Fruit fly (Drosophila melanogaster): Measurements from ENCODE around the gene CG11537.

CG11537 gene

dm6 chr3L:3143383-3143962 is at the start of gene CG11537, which contains the start of gene Alg2 (continued):
- no peak for TF ChIP-seq zf30C (GFP tag; optimal IDR thresholded peaks at IDR 0.05)
- TF ChIP-seq CG4730 (GFP tag; IDR thresholded peaks at IDR 0.05) = no peak
- peak; percentile 70 for TF ChIP-seq CG11504 (tag; optimal IDR thresholded peaks at IDR 0.05)
- peak; percentile 46 for TF ChIP-seq Tbp (GFP tag; optimal IDR thresholded peaks at IDR 0.05)
- no peak for TF ChIP-seq jigr1 (GFP tag; IDR thresholded peaks at IDR 0.05)
- no peak for TF ChIP-seq tx (GFP tag; optimal IDR thresholded peaks at IDR 0.05)
- peak; percentile 26 for TF ChIP-seq CG30020 (tag; optimal IDR thresholded peaks at IDR 0.05)
- TF ChIP-seq CG8388 (GFP tag; optimal IDR thresholded peaks at IDR 0.05) = peak; percentile 17
- TF ChIP-seq CG8290 (GFP tag; optimal IDR thresholded peaks at IDR 0.05) = no peak
- peak in 1 of 2 experiments; percentile 33 for TF ChIP-seq CG8290 (tag; optimal IDR thresholded peaks at IDR 0.05)
- peak; percentile 27; the same call in 1 of the 3 replicates for TF ChIP-seq dysf (GFP tag; IDR thresholded peaks at IDR 0.05)
- no peak for TF ChIP-seq corto (GFP tag; optimal IDR thresholded peaks at IDR 0.05)
- no peak for TF ChIP-seq CG5953 (GFP tag; IDR thresholded peaks at IDR 0.05)
- peak; percentile 38 for TF ChIP-seq lilli (GFP tag; optimal IDR thresholded peaks at IDR 0.05)
- no peak for TF ChIP-seq Kr (GFP tag; optimal IDR thresholded peaks at IDR 0.05)
- peak; percentile 23; the same call in 1 of the 2 replicates for TF ChIP-seq NFAT (GFP tag; IDR thresholded peaks at IDR 0.05)
- TF ChIP-seq eve (GFP tag; optimal IDR thresholded peaks at IDR 0.05) = no peak

dm6 chr3L:3192912-3193311 is 49.7 kb upstream of the CG11537 start, which contains the start of gene Hsp83:
Hsp83 (plus strand) TSS chr3L:3192969.
- TF ChIP-seq CG6654 (GFP tag; optimal IDR thresholded peaks at IDR 0.05) (peak; percentile 84), Awh (GFP tag; IDR thresholded peaks at IDR 0.05) (peak; percentile 92), oc (tag; optimal IDR thresholded peaks at IDR 0.05) (peak; percentile 92), cg (GFP tag; optimal IDR thresholded peaks at IDR 0.05) (no peak), unpg (GFP tag; optimal IDR thresholded peaks at IDR 0.05) (peak; percentile 94), CG17359 (tag; optimal IDR thresholded peaks at IDR 0.05) (peak; percentile 95), CG18262 (tag; optimal IDR thresholded peaks at IDR 0.05) (peak; percentile 83), GATAe (GFP tag; conservative IDR thresholded peaks at IDR 0.05) (no peak; the same call in 1 of the 2 replicates), kah (GFP tag; optimal IDR thresholded peaks at IDR 0.05) (peak; percentile 97), CG7745 (tag; optimal IDR thresholded peaks at IDR 0.05) (peak; percentile 80), Ada2b (GFP tag; IDR thresholded peaks at IDR 0.05) (peak; percentile 68; the same call in 1 of the 2 replicates), ara (GFP tag; IDR thresholded peaks at IDR 0.05) (peak; percentile 89), CG5953 (GFP tag; IDR thresholded peaks at IDR 0.05) (peak; percentile 94), MTF-1 (GFP tag; optimal IDR thresholded peaks at IDR 0.05; ENCODE audit: borderline replicate concordance) (peak; percentile 99), CG2120 (GFP tag; optimal IDR thresholded peaks at IDR 0.05) (peak; percentile 86), CG1647 (GFP tag; optimal IDR thresholded peaks at IDR 0.05) (peak; percentile 93), CG14860 (GFP tag; IDR thresholded peaks at IDR 0.05; ENCODE audit: partially characterized antibody) (no peak), CG15011 (GFP tag; optimal IDR thresholded peaks at IDR 0.05) (peak; percentile 95), CG6683 (GFP tag; optimal IDR thresholded peaks at IDR 0.05) (peak; percentile 97), tx (GFP tag; optimal IDR thresholded peaks at IDR 0.05) (peak; percentile 81), gsb (GFP tag; IDR thresholded peaks at IDR 0.05) (peak; percentile 83), CG9215 (GFP tag; IDR thresholded peaks at IDR 0.05) (peak; percentile 60), usp (GFP tag; optimal IDR thresholded peaks at IDR 0.05) (no peak), CG10274 (GFP tag; optimal IDR thresholded peaks at IDR 0.05) (peak; percentile 93), CG6813 (GFP tag; optimal IDR thresholded peaks at IDR 0.05) (peak; percentile 100), vfl (GFP tag; optimal IDR thresholded peaks at IDR 0.05) (peak; percentile 90), CG34376 (GFP tag; optimal IDR thresholded peaks at IDR 0.05) (peak; percentile 100), tin (GFP tag; optimal IDR thresholded peaks at IDR 0.05) (peak; percentile 88), fd102C (GFP tag; optimal IDR thresholded peaks at IDR 0.05) (peak; percentile 86), CG11247 (GFP tag; IDR thresholded peaks at IDR 0.05) (peak; percentile 95), wdn (GFP tag; IDR thresholded peaks at IDR 0.05) (peak; percentile 90), CG13624 (GFP tag; optimal IDR thresholded peaks at IDR 0.05) (peak; percentile 94), CG15073 (GFP tag; optimal IDR thresholded peaks at IDR 0.05) (no peak), zen2 (GFP tag; IDR thresholded peaks at IDR 0.05; ENCODE audit: partially characterized antibody) (no peak; the same call in 2 of the 3 replicates), CG7357 (GFP tag; IDR thresholded peaks at IDR 0.05) (peak; percentile 61; the same call in 2 of the 3 replicates)

Data from whole organism, embryonic.